Worm (Caenorhabditis elegans): ENCODE data around the gene C18E9.2.
A peak's percentile ranks its signal among the peaks of the same experiment; 100 is the strongest.

DNA sequence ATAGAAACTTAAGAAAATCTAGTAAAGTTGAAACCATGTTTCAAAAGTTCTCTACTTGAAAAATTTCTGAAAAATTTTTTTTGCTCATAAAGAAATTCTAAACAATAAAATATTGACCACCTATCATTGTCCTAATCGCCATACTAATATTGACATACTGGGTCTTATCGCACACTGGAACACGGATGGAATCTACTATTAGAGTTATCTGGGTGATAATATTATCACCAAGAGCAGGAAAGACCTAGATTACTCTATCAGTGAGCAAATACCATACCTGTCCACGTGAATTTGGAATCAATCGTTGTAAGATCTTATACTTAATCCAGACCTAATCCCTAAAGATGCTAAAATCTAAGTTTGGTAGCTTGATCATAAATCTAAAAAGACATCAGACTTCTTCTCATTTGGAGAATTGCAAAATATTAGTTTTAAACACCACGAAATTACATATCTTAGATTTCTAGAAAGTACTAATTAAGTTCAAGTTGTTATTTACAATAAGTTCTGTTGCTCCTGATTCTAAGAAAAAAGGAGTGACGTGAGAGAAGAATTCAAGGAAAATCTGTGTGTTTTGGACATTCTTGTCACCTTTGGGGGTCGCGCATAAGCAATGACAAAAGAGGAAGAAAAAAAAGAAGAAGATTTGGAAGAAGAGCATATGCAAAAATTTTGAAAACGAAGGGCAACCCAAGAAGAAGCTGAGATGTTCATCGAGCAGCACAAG is 45.3 kb downstream of the C18E9.2 start:
- TF ChIP-seq ZK546.5 (tag; optimal IDR thresholded peaks at IDR 0.05) (no peak), daf-8 (GFP tag; IDR thresholded peaks at IDR 0.05) (no peak), snpc-4 (tag; optimal IDR thresholded peaks at IDR 0.05) (no peak), unc-62 (GFP tag; optimal IDR thresholded peaks at IDR 0.05 in 1 of 2) (peak in 1 of 2 experiments; percentile 27), unc-62 (tag; optimal IDR thresholded peaks at IDR 0.05) (no peak), lsy-2 (tag; optimal IDR thresholded peaks at IDR 0.05) (no peak), php-3 (GFP tag; IDR thresholded peaks at IDR 0.05) (no peak), egl-43 (GFP tag; IDR thresholded peaks at IDR 0.05) (no peak), zag-1 (tag; optimal IDR thresholded peaks at IDR 0.05) (no peak), nhr-28 (tag; optimal IDR thresholded peaks at IDR 0.05) (no peak), Y105C5A.15 (GFP tag; IDR thresholded peaks at IDR 0.05) (no peak), nhr-6 (tag; optimal IDR thresholded peaks at IDR 0.05) (no peak), dmd-9 (GFP tag; IDR thresholded peaks at IDR 0.05) (no peak), attf-4 (tag; optimal IDR thresholded peaks at IDR 0.05) (no peak)
